Fruit fly (Drosophila melanogaster) whole organism, prepupa: Measurements from ENCODE around the gene Tmx3.

Source experiments
- Blimp-1 ChIP-seq: fragments of 200-800 bp; sonication (Bioruptor generic); optimal IDR thresholded peaks from 3 replicates; lab custom pipeline; 2017; ENCODE audit warnings: missing biosample characterization, missing genetic modification characterization, mild to moderate bottlenecking, moderate library complexity, missing genetic modification reagents
- CG10631 ChIP-seq: fragments of 200-800 bp; sonication (Bioruptor generic); optimal IDR thresholded peaks from 2 replicates; lab custom pipeline; 2016; ENCODE audit warnings: missing biosample characterization, missing genetic modification characterization
- CG10669 ChIP-seq: fragments of 200-800 bp; sonication (Bioruptor generic); optimal IDR thresholded peaks from 3 replicates; lab custom pipeline; 2018; ENCODE audit warnings: missing biosample characterization, mild to moderate bottlenecking, missing genetic modification characterization, moderate library complexity
- CG11762 ChIP-seq: fragments of 200-800 bp; sonication (Bioruptor generic); optimal IDR thresholded peaks from 3 replicates; lab custom pipeline; 2016; ENCODE audit warnings: missing biosample characterization, missing genetic modification characterization; ENCODE audit not compliant: insufficient read depth
- CG11902 ChIP-seq: fragments of 200-800 bp; sonication (Bioruptor generic); optimal IDR thresholded peaks from 3 replicates; lab custom pipeline; 2016; ENCODE audit warnings: missing biosample characterization, missing genetic modification characterization
- CG15336 ChIP-seq: fragments of 200-800 bp; sonication (Bioruptor generic); IDR thresholded peaks from 2 replicates; pipeline ENCODE4 v1.3.6; 2022; ENCODE audit warnings: missing biosample characterization, missing genetic modification characterization
- CG1621 ChIP-seq: fragments of 200-800 bp; sonication (Bioruptor generic); optimal IDR thresholded peaks from 3 replicates; lab custom pipeline; 2018; ENCODE audit warnings: missing biosample characterization, mild to moderate bottlenecking, missing genetic modification characterization
- CG16779 ChIP-seq: fragments of 200-800 bp; sonication (Bioruptor generic); optimal IDR thresholded peaks from 3 replicates; lab custom pipeline; 2017; ENCODE audit warnings: missing biosample characterization, mild to moderate bottlenecking, missing genetic modification characterization
- CG3032 ChIP-seq: fragments of 200-800 bp; optimal IDR thresholded peaks from 2 replicates; lab custom pipeline; 2019; ENCODE audit warnings: missing biosample characterization, mild to moderate bottlenecking, missing genetic modification characterization, moderate library complexity
- CG31627 ChIP-seq: fragments of 200-800 bp; sonication (Bioruptor generic); optimal IDR thresholded peaks from 3 replicates; lab custom pipeline; 2016; ENCODE audit warnings: missing biosample characterization, missing genetic modification characterization
- CG4318 ChIP-seq: fragments of 200-800 bp; sonication (Bioruptor generic); optimal IDR thresholded peaks from 3 replicates; lab custom pipeline; 2017; ENCODE audit warnings: missing biosample characterization, mild to moderate bottlenecking, missing genetic modification characterization
- CG6163 ChIP-seq: fragments of 200-800 bp; sonication (Bioruptor generic); IDR thresholded peaks from 3 replicates; pipeline ENCODE4 v1.3.6; 2022; ENCODE audit warnings: missing biosample characterization, missing genetic modification characterization
- CG6276 ChIP-seq: fragments of 200-800 bp; sonication (Bioruptor generic); optimal IDR thresholded peaks from 2 replicates; lab custom pipeline; 2017; ENCODE audit warnings: missing biosample characterization, mild to moderate bottlenecking, missing genetic modification characterization
- CG6808 ChIP-seq: fragments of 200-800 bp; sonication (Bioruptor generic); optimal IDR thresholded peaks from 3 replicates; lab custom pipeline; 2017; ENCODE audit warnings: missing biosample characterization, missing genetic modification characterization, mild to moderate bottlenecking, moderate library complexity, missing genetic modification reagents
- CG6854 ChIP-seq: fragments of 200-800 bp; sonication (Bioruptor generic); optimal IDR thresholded peaks from 2 replicates; lab custom pipeline; 2017; ENCODE audit warnings: missing biosample characterization, mild to moderate bottlenecking, missing genetic modification characterization
- CG7368 ChIP-seq: fragments of 200-800 bp; sonication (Bioruptor generic); optimal IDR thresholded peaks from 3 replicates; lab custom pipeline; 2016; ENCODE audit warnings: missing biosample characterization, missing genetic modification characterization
- CG8632 ChIP-seq: fragments of 200-800 bp; sonication (Bioruptor generic); optimal IDR thresholded peaks from 3 replicates; lab custom pipeline; 2016; ENCODE audit warnings: missing biosample characterization, missing genetic modification characterization
- CG9139 ChIP-seq: fragments of 200-800 bp; sonication (Bioruptor generic); optimal IDR thresholded peaks from 3 replicates; lab custom pipeline; 2017; ENCODE audit warnings: missing biosample characterization, mild to moderate bottlenecking, missing genetic modification characterization
- Eip75B ChIP-seq: fragments of 200-800 bp; sonication (Bioruptor generic); optimal IDR thresholded peaks from 3 replicates; lab custom pipeline; 2016; ENCODE audit warnings: missing biosample characterization, missing genetic modification characterization
- Eip78C ChIP-seq: fragments of 200-800 bp; sonication (Bioruptor generic); peaks from one replicate; lab custom pipeline; 2016; ENCODE audit warnings: missing biosample characterization, missing genetic modification characterization
- Ets21C ChIP-seq: fragments of 200-800 bp; sonication (Bioruptor generic); optimal IDR thresholded peaks from 3 replicates; lab custom pipeline; 2016; ENCODE audit warnings: missing biosample characterization, missing genetic modification characterization
- Hr39 ChIP-seq: fragments of 200-800 bp; sonication (Bioruptor generic); optimal IDR thresholded peaks from 2 replicates; lab custom pipeline; 2016; ENCODE audit warnings: missing biosample characterization, missing genetic modification characterization
- Hr4 ChIP-seq: fragments of 200-800 bp; sonication (Bioruptor generic); optimal IDR thresholded peaks from 3 replicates; lab custom pipeline; 2016; ENCODE audit warnings: missing biosample characterization, missing genetic modification characterization
- OdsH ChIP-seq: fragments of 200-800 bp; sonication (Bioruptor generic); optimal IDR thresholded peaks from 3 replicates; lab custom pipeline; 2016; ENCODE audit warnings: missing biosample characterization, missing genetic modification characterization
- Sox102F ChIP-seq: fragments of 200-800 bp; sonication (Bioruptor generic); optimal IDR thresholded peaks from 2 replicates; lab custom pipeline; 2016; ENCODE audit warnings: missing biosample characterization, mild to moderate bottlenecking, missing genetic modification characterization
- Sox14 ChIP-seq: fragments of 200-800 bp; sonication (Bioruptor generic); optimal IDR thresholded peaks from 3 replicates; lab custom pipeline; 2016; ENCODE audit warnings: missing biosample characterization, missing genetic modification characterization
- Sox15 ChIP-seq: fragments of 200-800 bp; sonication (Bioruptor generic); optimal IDR thresholded peaks from 3 replicates; lab custom pipeline; 2016; ENCODE audit warnings: missing biosample characterization, missing genetic modification characterization
- acj6 ChIP-seq: fragments of 200-800 bp; sonication (Bioruptor generic); optimal IDR thresholded peaks from 3 replicates; lab custom pipeline; 2016; ENCODE audit warnings: missing biosample characterization, missing genetic modification characterization
- cyc ChIP-seq: fragments of 200-800 bp; sonication (Bioruptor generic); optimal IDR thresholded peaks from 3 replicates; lab custom pipeline; 2016; ENCODE audit warnings: missing biosample characterization, missing genetic modification characterization
- dac ChIP-seq: fragments of 200-800 bp; sonication (Bioruptor generic); optimal IDR thresholded peaks from 2 replicates; lab custom pipeline; 2017; ENCODE audit warnings: missing biosample characterization, mild to moderate bottlenecking, missing genetic modification characterization
- dsx ChIP-seq: fragments of 200-800 bp; optimal IDR thresholded peaks from 3 replicates; lab custom pipeline; 2019; ENCODE audit warnings: missing biosample characterization, mild to moderate bottlenecking, missing genetic modification characterization, moderate library complexity; ENCODE audit not compliant: poor library complexity, severe bottlenecking
- eg ChIP-seq: fragments of 200-800 bp; sonication (Bioruptor generic); IDR thresholded peaks from 3 replicates; pipeline ENCODE4 v1.3.6; 2022; ENCODE audit warnings: missing biosample characterization, missing genetic modification characterization
- esn ChIP-seq: fragments of 200-800 bp; sonication (Bioruptor generic); optimal IDR thresholded peaks from 2 replicates; lab custom pipeline; 2016; ENCODE audit warnings: missing biosample characterization, mild to moderate bottlenecking, missing genetic modification characterization, moderate library complexity
- fd85E ChIP-seq: fragments of 200-800 bp; sonication (Bioruptor generic); optimal IDR thresholded peaks from 3 replicates; lab custom pipeline; 2016; ENCODE audit warnings: missing biosample characterization, missing genetic modification characterization
- fkh ChIP-seq: fragments of 200-800 bp; sonication (Bioruptor generic); optimal IDR thresholded peaks from 3 replicates; lab custom pipeline; 2017; ENCODE audit warnings: missing biosample characterization, mild to moderate bottlenecking, missing genetic modification characterization, moderate library complexity
- lz ChIP-seq: fragments of 200-800 bp; sonication (Bioruptor generic); optimal IDR thresholded peaks from 3 replicates; lab custom pipeline; 2016; ENCODE audit warnings: missing biosample characterization, missing genetic modification characterization
- net ChIP-seq: fragments of 200-800 bp; sonication (Bioruptor generic); optimal IDR thresholded peaks from 3 replicates; lab custom pipeline; 2016; ENCODE audit warnings: missing biosample characterization, missing genetic modification characterization
- salr ChIP-seq, 2 experiments: fragments of 200-800 bp; sonication (Bioruptor generic); optimal IDR thresholded peaks; 3 replicates each; lab custom pipeline; 2016 to 2018; ENCODE audit warnings: missing biosample characterization in 2 of 2, missing genetic modification characterization in 2 of 2, mild to moderate bottlenecking in 1 of 2
- ss ChIP-seq, 2 experiments: fragments of 200-800 bp; sonication (Bioruptor generic); optimal IDR thresholded peaks; 2 replicates in 1 of 2; 3 replicates in 1 of 2; lab custom pipeline; 2017 to 2018; ENCODE audit warnings: mild to moderate bottlenecking in 2 of 2, missing biosample characterization in 2 of 2, missing genetic modification characterization in 2 of 2, moderate library complexity in 1 of 2
- svp ChIP-seq: fragments of 200-800 bp; sonication (Bioruptor generic); peaks from one replicate; lab custom pipeline; 2016; ENCODE audit warnings: missing biosample characterization, missing genetic modification characterization
- topi ChIP-seq: fragments of 200-800 bp; sonication (Bioruptor generic); optimal IDR thresholded peaks from 3 replicates; lab custom pipeline; 2016; ENCODE audit warnings: missing biosample characterization, missing genetic modification characterization
- vri ChIP-seq: fragments of 200-800 bp; sonication (Bioruptor generic); optimal IDR thresholded peaks from 3 replicates; lab custom pipeline; 2016; ENCODE audit warnings: missing biosample characterization, mild to moderate bottlenecking, missing genetic modification characterization

The Tmx3 gene

dm6 chr3L:16231857-16232256 lies 3.0 kb downstream of the Tmx3 start, which contains the start of the genes PDCD-5 and MED10 (continued):
- TF ChIP-seq OdsH (no peak), vri (GFP tag; lab: Kevin White, UChicago) (no peak), CG8632 (no peak), CG15336 (GFP tag; lab: Robert Waterston, UW) (no peak), Sox15 (no peak), CG11902 (GFP tag; lab: Kevin White, UChicago) (no peak), CG1621 (tag; lab: Kevin White, UChicago) (no peak), CG16779 (tag; lab: Kevin White, UChicago) (no peak), fkh (GFP tag; lab: Kevin White, UChicago) (peak; percentile 88), esn (GFP tag; lab: Kevin White, UChicago) (peak; percentile 18), CG6276 (GFP tag; lab: Kevin White, UChicago) (no peak), Hr4 (GFP tag; lab: Kevin White, UChicago) (no peak)

dm6 chr3L:16232924-16233323 lies 4.0 kb downstream of the Tmx3 start, which contains the start of gene Hsc20:
Gene Hsc20 (plus strand): TSS chr3L:16233127.
- TF ChIP-seq eg (GFP tag; lab: Robert Waterston, UW) (no peak), Eip78C (GFP tag; lab: Kevin White, UChicago) (peak; percentile 14), CG10669 (GFP tag; lab: Kevin White, UChicago) (no peak), Ets21C (GFP tag; lab: Kevin White, UChicago) (no peak), Hr39 (no peak), fkh (GFP tag; lab: Kevin White, UChicago) (peak; percentile 57), topi (GFP tag; lab: Kevin White, UChicago) (no peak), CG3032 (tag; lab: Kevin White, UChicago) (no peak), Hr4 (GFP tag; lab: Kevin White, UChicago) (no peak), acj6 (GFP tag; lab: Kevin White, UChicago) (no peak), ss (GFP tag; optimal IDR thresholded peaks at IDR 0.05; lab: Kevin White, UChicago) (no peak), vri (GFP tag; lab: Kevin White, UChicago) (no peak), Blimp-1 (GFP tag; lab: Kevin White, UChicago) (no peak), lz (GFP tag; lab: Kevin White, UChicago) (no peak), esn (GFP tag; lab: Kevin White, UChicago) (no peak), dac (no peak), CG31627 (GFP tag; lab: Kevin White, UChicago) (no peak)
- TF ChIP-seq, all 60 proteins: peak for 2

dm6 chr3L:16233850-16234494 lies 5.1 kb downstream of the Tmx3 start:
- no peak for TF ChIP-seq CG11762 (GFP tag; lab: Kevin White, UChicago)
- TF ChIP-seq Sox14 (GFP tag; lab: Kevin White, UChicago), result peak; percentile 38
- peak; percentile 67 for TF ChIP-seq Eip78C (GFP tag; lab: Kevin White, UChicago)
- peak; percentile 14 for TF ChIP-seq CG6854 (GFP tag; lab: Kevin White, UChicago)
- TF ChIP-seq net (GFP tag; lab: Kevin White, UChicago), result no peak
- no peak for TF ChIP-seq CG4318 (GFP tag; lab: Kevin White, UChicago)
- TF ChIP-seq CG9139 (GFP tag; lab: Kevin White, UChicago), result no peak
- TF ChIP-seq vri (GFP tag; lab: Kevin White, UChicago), result peak; percentile 28
- peak; percentile 86 for TF ChIP-seq svp (GFP tag; lab: Kevin White, UChicago)
- no peak for TF ChIP-seq CG6163
- TF ChIP-seq dsx, result peak; percentile 56
- TF ChIP-seq CG6808, result peak; percentile 0

- no peak for TF ChIP-seq CG10631 (GFP tag; lab: Kevin White, UChicago)
- no peak for TF ChIP-seq CG11902 (GFP tag; lab: Kevin White, UChicago)
- TF ChIP-seq CG6276 (GFP tag; lab: Kevin White, UChicago), result no peak
- no peak for TF ChIP-seq OdsH
- no peak for TF ChIP-seq eg (GFP tag; lab: Robert Waterston, UW)
- TF ChIP-seq salr (GFP tag; optimal IDR thresholded peaks at IDR 0.05; lab: Kevin White, UChicago), result no peak
- TF ChIP-seq CG31627 (GFP tag; lab: Kevin White, UChicago), result no peak
- no peak for TF ChIP-seq Eip75B (GFP tag; lab: Kevin White, UChicago)
- TF ChIP-seq CG7368, result no peak
- TF ChIP-seq svp (GFP tag; lab: Kevin White, UChicago), result no peak
- no peak for TF ChIP-seq CG6808
- no peak for TF ChIP-seq topi (GFP tag; lab: Kevin White, UChicago)
- TF ChIP-seq fd85E (GFP tag; lab: Kevin White, UChicago), result no peak
- TF ChIP-seq cyc (GFP tag; lab: Kevin White, UChicago), result no peak
- no peak for TF ChIP-seq Sox102F (GFP tag; lab: Kevin White, UChicago)
These were observed 12.4 kb downstream of the Tmx3 start for dm6 chr3L:16241296-16241695.
